Fruit fly (Drosophila melanogaster): ENCODE data around the gene CG11248.

Gene CG11248

DNA sequence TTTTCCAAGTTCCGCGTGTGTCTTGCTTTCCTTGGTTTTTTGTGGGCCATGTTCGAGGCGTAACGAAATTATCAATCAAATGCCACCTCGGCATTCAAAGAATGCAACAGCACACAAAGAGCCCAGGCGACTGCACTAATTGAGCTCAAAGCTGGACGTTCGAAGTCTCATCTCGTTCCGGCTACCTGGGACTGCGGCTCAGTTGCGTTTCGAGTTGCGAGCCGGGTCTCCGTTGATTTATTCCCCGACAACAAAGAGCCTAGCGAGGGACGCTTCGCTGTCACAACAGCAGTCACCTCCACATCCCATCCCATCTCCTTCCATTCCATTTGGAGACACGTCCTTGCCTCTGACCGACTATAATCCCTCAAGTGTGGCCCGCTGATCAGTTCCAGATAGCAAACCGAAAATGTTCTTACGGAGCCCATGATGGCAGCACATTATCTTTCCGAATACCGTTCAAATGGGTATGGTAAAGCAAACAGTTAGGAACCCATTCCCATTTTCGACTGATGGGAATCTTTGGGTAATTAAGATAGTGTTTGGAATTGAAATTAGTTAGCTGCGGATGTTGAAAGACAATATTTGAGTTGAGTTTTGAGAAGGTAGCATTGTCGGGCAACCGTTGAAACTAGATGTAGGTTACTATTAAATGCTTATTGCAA, 36.8 kb upstream of the CG11248 start:
- TF ChIP-seq CG1620 (GFP tag; optimal IDR thresholded peaks at IDR 0.05) (no peak), bab1 (GFP tag; optimal IDR thresholded peaks at IDR 0.05) (no peak), CG5204 (GFP tag; optimal IDR thresholded peaks at IDR 0.05) (no peak), CG7045 (GFP tag; optimal IDR thresholded peaks at IDR 0.05) (no peak), toe (GFP tag; optimal IDR thresholded peaks at IDR 0.05) (no peak), tj (GFP tag; optimal IDR thresholded peaks at IDR 0.05) (no peak), Clk (GFP tag; optimal IDR thresholded peaks at IDR 0.05) (no peak), CG12768 (GFP tag; optimal IDR thresholded peaks at IDR 0.05) (no peak), CG7101 (tag; optimal IDR thresholded peaks at IDR 0.05) (no peak)

DNA sequence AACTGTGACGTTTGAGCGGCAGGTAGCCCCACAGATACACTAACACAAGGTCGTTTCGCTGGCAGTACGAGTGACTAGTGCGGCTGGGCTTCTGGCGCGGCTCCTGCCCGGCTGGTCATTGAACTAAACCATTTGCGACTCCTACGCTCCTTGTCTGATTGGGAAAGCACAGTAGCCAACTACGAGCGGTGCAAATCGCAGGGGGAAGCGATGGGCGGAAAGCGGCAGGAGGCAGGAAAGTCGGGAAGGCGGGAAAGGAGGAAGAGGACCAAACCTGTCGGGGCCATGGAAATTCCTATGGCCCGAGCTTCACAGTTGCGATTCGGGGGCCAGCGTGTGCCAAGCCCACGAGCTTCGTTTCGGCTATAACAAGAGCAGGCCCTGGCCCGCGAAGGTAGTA, 35.7 kb upstream of the CG11248 start:
- TF ChIP-seq Clk (GFP tag; optimal IDR thresholded peaks at IDR 0.05) (no peak), Crg-1 (GFP tag; optimal IDR thresholded peaks at IDR 0.05) (no peak), cnc (optimal IDR thresholded peaks at IDR 0.05) (no peak), pad (GFP tag; optimal IDR thresholded peaks at IDR 0.05) (no peak), Mnt (GFP tag; optimal IDR thresholded peaks at IDR 0.05) (no peak), CG5204 (GFP tag; optimal IDR thresholded peaks at IDR 0.05) (no peak), cic (GFP tag; optimal IDR thresholded peaks at IDR 0.05) (no peak), bab1 (GFP tag; optimal IDR thresholded peaks at IDR 0.05) (no peak), ovo (GFP tag; optimal IDR thresholded peaks at IDR 0.05) (no peak), CG14711 (tag; optimal IDR thresholded peaks at IDR 0.05) (no peak), CG1620 (GFP tag; optimal IDR thresholded peaks at IDR 0.05) (no peak), CG7045 (GFP tag; optimal IDR thresholded peaks at IDR 0.05) (no peak), CG33017 (tag; optimal IDR thresholded peaks at IDR 0.05) (no peak), toe (GFP tag; optimal IDR thresholded peaks at IDR 0.05) (no peak)

DNA sequence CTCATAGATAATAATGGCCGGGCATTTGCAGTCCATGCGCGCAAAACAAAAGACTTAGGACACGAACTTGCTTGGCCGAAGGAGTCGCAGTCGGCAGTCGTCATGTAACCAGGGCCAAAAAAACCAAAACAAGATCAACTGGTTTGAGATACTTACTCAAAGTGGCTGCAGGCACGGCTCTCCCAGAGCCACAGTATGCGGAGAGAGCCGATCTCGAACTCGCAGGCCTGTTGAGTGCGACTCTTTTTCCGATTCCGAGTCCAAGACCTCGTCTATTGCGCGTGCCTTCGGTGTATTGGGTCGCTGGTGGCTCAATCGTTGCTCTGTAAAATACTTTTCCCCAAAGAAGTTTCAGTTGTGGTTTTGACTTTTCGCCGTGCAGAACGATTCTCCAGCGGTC, 35.2 kb upstream of the CG11248 start, which contains the start of gene CG43980:
CG43980 (plus strand) TSS at position 352 of the 400 bp plus-strand sequence.
- no peak for TF ChIP-seq CG33017 (tag; optimal IDR thresholded peaks at IDR 0.05)
- TF ChIP-seq ovo (GFP tag; optimal IDR thresholded peaks at IDR 0.05) = no peak
- no peak for TF ChIP-seq Crg-1 (GFP tag; optimal IDR thresholded peaks at IDR 0.05)
- no peak for TF ChIP-seq Hr96 (GFP tag; optimal IDR thresholded peaks at IDR 0.05)
- TF ChIP-seq CG11617 (GFP tag; optimal IDR thresholded peaks at IDR 0.05) = no peak
- TF ChIP-seq Clk (GFP tag; optimal IDR thresholded peaks at IDR 0.05) = no peak
- TF ChIP-seq CG7101 (tag; optimal IDR thresholded peaks at IDR 0.05) = no peak
- no peak for TF ChIP-seq CG7045 (GFP tag; optimal IDR thresholded peaks at IDR 0.05)
- TF ChIP-seq Mnt (GFP tag; optimal IDR thresholded peaks at IDR 0.05) = no peak
- no peak for TF ChIP-seq pad (GFP tag; optimal IDR thresholded peaks at IDR 0.05)
- TF ChIP-seq toe (GFP tag; optimal IDR thresholded peaks at IDR 0.05) = no peak

DNA sequence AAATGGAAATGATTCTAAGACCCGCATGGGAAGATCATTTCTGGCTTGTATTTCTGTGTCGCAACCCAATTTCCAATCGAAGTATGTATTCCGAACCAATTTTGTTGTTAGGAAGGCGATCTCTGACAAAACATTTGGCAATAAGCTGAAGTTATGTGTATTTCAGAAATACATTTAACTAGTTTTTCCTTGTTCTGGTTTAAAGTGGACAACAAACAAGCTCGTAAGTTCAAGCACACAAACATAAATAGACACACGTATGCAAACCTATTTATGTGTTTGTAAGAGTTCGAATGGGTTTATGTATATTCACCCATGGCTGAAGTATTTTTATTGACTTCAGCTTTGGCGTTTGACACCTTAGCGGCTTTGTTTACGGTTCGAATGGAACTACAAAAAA, 34.0 kb upstream of the CG11248 start:
- no peak for TF ChIP-seq CG7101 (tag; optimal IDR thresholded peaks at IDR 0.05)

DNA sequence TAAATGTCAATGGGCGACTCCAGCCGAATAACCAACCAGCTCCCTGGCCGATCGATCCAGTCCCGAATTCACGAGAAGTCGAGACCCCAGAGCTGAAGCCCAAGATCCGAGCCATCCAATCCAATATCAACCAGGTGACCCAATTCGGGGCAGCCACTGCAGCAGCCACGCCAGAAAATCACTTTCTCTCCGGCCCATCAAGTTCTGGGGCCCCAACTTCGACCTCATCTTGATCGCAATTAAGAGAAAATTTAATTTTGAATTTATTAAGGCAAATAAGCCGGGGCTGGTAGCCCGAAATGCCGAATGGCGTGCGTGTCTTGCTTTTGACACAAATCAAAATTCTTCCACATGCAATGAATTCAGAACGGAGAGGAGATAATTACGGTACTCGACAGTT, 32.0 kb upstream of the CG11248 start:
- TF ChIP-seq tj (GFP tag; optimal IDR thresholded peaks at IDR 0.05) = no peak
- TF ChIP-seq CG12768 (GFP tag; optimal IDR thresholded peaks at IDR 0.05) = no peak
- TF ChIP-seq CG5204 (GFP tag; optimal IDR thresholded peaks at IDR 0.05) = no peak
- no peak for TF ChIP-seq CG11617 (GFP tag; optimal IDR thresholded peaks at IDR 0.05)
- TF ChIP-seq CG14711 (tag; optimal IDR thresholded peaks at IDR 0.05) = no peak
- TF ChIP-seq CG1620 (GFP tag; optimal IDR thresholded peaks at IDR 0.05) = no peak
- no peak for TF ChIP-seq ovo (GFP tag; optimal IDR thresholded peaks at IDR 0.05)
- TF ChIP-seq CG7045 (GFP tag; optimal IDR thresholded peaks at IDR 0.05) = no peak
- TF ChIP-seq Clk (GFP tag; optimal IDR thresholded peaks at IDR 0.05) = no peak
- no peak for TF ChIP-seq bab1 (GFP tag; optimal IDR thresholded peaks at IDR 0.05)
- no peak for TF ChIP-seq toe (GFP tag; optimal IDR thresholded peaks at IDR 0.05)
- no peak for TF ChIP-seq CG7101 (tag; optimal IDR thresholded peaks at IDR 0.05)
- TF ChIP-seq CG33017 (tag; optimal IDR thresholded peaks at IDR 0.05) = no peak
- TF ChIP-seq cnc (optimal IDR thresholded peaks at IDR 0.05) = no peak
- no peak for TF ChIP-seq Mnt (GFP tag; optimal IDR thresholded peaks at IDR 0.05)
- TF ChIP-seq Crg-1 (GFP tag; optimal IDR thresholded peaks at IDR 0.05) = no peak

DNA sequence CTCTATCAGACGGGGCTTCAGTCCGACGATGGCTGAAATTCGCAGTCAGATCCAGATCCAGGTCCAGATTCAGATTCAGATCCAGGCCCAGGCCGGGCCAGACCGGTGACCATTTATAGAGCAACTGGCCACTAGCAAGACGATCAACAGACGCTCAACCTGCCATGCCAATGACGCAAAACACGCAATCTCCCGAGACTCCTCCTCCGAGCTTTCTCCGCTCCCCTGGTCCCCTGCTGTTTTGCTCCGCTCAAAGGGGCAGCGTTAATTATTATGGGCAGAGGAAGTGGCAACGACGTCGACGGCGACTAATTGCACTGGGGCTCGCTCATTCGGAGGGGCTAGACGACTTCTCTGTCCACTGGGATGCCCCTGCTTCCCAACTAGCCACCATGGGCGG, 28.4 kb upstream of the CG11248 start:
- TF ChIP-seq Hr96 (GFP tag; optimal IDR thresholded peaks at IDR 0.05) (no peak), bab1 (GFP tag; optimal IDR thresholded peaks at IDR 0.05) (no peak), cic (GFP tag; optimal IDR thresholded peaks at IDR 0.05) (no peak), toe (GFP tag; optimal IDR thresholded peaks at IDR 0.05) (no peak), CG7101 (tag; optimal IDR thresholded peaks at IDR 0.05) (no peak), CG33017 (tag; optimal IDR thresholded peaks at IDR 0.05) (no peak), CG7045 (GFP tag; optimal IDR thresholded peaks at IDR 0.05) (no peak), pad (GFP tag; optimal IDR thresholded peaks at IDR 0.05) (no peak), CG11617 (GFP tag; optimal IDR thresholded peaks at IDR 0.05) (no peak), Mnt (GFP tag; optimal IDR thresholded peaks at IDR 0.05) (no peak), Crg-1 (GFP tag; optimal IDR thresholded peaks at IDR 0.05) (no peak), Clk (GFP tag; optimal IDR thresholded peaks at IDR 0.05) (no peak), tj (GFP tag; optimal IDR thresholded peaks at IDR 0.05) (no peak), CG14711 (tag; optimal IDR thresholded peaks at IDR 0.05) (no peak)

DNA sequence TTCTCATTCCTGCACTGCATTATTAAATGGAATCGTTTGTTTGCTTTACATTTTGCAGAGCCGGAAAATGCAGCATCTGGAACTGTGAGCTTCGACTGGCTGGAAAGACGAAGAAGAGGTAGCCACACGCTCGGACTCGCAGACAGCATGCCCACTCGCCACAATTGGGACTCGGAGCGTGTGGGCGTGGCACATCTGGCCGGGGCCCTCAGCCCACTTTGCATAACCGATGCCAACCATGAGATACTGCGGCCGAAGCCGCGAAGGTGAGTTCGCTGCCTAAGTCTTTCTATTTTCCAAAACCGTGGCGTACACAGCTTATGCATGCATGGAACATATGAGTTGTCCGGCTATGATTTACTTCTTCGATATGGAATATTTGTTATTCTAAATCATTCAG, 27.7 kb upstream of the CG11248 start:
- TF ChIP-seq ovo (GFP tag; optimal IDR thresholded peaks at IDR 0.05) (no peak), tj (GFP tag; optimal IDR thresholded peaks at IDR 0.05) (no peak), CG12768 (GFP tag; optimal IDR thresholded peaks at IDR 0.05) (no peak), CG7045 (GFP tag; optimal IDR thresholded peaks at IDR 0.05) (no peak), CG5204 (GFP tag; optimal IDR thresholded peaks at IDR 0.05) (no peak), pad (GFP tag; optimal IDR thresholded peaks at IDR 0.05) (no peak), Mnt (GFP tag; optimal IDR thresholded peaks at IDR 0.05) (no peak), CG7101 (tag; optimal IDR thresholded peaks at IDR 0.05) (no peak), Clk (GFP tag; optimal IDR thresholded peaks at IDR 0.05) (no peak), CG14711 (tag; optimal IDR thresholded peaks at IDR 0.05) (no peak), toe (GFP tag; optimal IDR thresholded peaks at IDR 0.05) (no peak), kay (GFP tag; ENCODE audit: borderline replicate concordance) (no peak), Crg-1 (GFP tag; optimal IDR thresholded peaks at IDR 0.05) (no peak), CG1620 (GFP tag; optimal IDR thresholded peaks at IDR 0.05) (no peak)

All from whole organism, adult.